Worm (Caenorhabditis elegans) whole organism, L1 larva: ENCODE results near the gene W03G11.2.

Experiments used
- dsc-1 ChIP-seq: sonication (generic microtip); optimal IDR thresholded peaks from 2 replicates; lab custom pipeline; 2016; ENCODE audit warnings: mild to moderate bottlenecking, missing genetic modification characterization, missing compliant biosample characterization
- egl-13 ChIP-seq: sonication (generic microtip); optimal IDR thresholded peaks from 2 replicates; lab custom pipeline; 2016; ENCODE audit warnings: missing genotype, missing genetic modification reagents, missing genetic modification characterization, missing compliant biosample characterization
- irx-1 ChIP-seq: sonication (generic microtip); optimal IDR thresholded peaks from 2 replicates; lab custom pipeline; 2016; ENCODE audit warnings: missing genetic modification characterization, missing compliant biosample characterization

The W03G11.2 gene

ce11 chrX:12064908-12065307, 43.5 kb downstream of the W03G11.2 start, which contains the start of gene lgc-23:
lgc-23 (plus strand) TSS chrX:12065208.
- TF ChIP-seq irx-1 (tag; lab: Kevin White, UChicago) (no peak), dsc-1 (no peak)

DNA sequence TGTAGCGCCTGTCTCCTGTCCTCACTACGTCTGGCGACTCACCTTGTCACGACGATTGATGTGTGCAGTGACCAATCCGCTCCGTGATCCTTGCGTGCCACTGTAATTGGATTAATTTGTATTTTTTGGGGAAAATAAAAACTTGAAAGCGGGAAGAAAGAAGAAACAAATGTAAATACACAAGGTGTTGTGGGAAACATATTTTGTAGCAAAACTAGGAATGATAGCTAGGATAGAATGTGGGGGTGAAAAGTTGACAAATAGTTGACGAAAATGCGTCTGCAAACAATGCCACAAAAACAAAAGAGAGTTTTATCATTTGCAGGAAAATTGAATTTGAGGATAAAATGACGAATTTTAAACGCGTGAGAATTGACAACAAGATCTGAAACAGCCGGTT, 51.4 kb downstream of the W03G11.2 start, which contains the start of gene B0198.3:
Gene B0198.3 (minus strand): TSS at position 101 of the 400 bp plus-strand sequence.
- no peak for TF ChIP-seq egl-13 (tag; lab: Kevin White, UChicago)
